Worm (Caenorhabditis elegans) whole organism, mixed stage, embryonic: ENCODE measurements around the gene pes-5.

Experiments
- M03D4.4 ChIP-seq: sonication (generic microtip); optimal IDR thresholded peaks from 2 replicates; lab custom pipeline; 2017; ENCODE audit warnings: mild to moderate bottlenecking, missing genetic modification characterization, missing compliant biosample characterization
- bed-3 ChIP-seq: fragments of 200-800 bp; sonication (Bioruptor generic); optimal IDR thresholded peaks from 3 replicates; lab custom pipeline; 2018; ENCODE audit warnings: mild to moderate bottlenecking, missing genetic modification characterization, moderate library complexity, missing compliant biosample characterization
- blmp-1 ChIP-seq: fragments of 150-350 bp; optimal IDR thresholded peaks from 2 replicates; lab custom pipeline; 2014; ENCODE audit warnings: missing biosample characterization, missing genetic modification characterization
- ceh-39 ChIP-seq: fragments of 150-350 bp; optimal IDR thresholded peaks from 2 replicates; lab custom pipeline; 2014; ENCODE audit warnings: missing biosample characterization, missing genetic modification characterization
- ceh-43 ChIP-seq: fragments of 200-800 bp; sonication (Bioruptor generic); optimal IDR thresholded peaks from 2 replicates; lab custom pipeline; 2018; ENCODE audit warnings: mild to moderate bottlenecking, missing genetic modification characterization, moderate library complexity, missing compliant biosample characterization
- ceh-83 ChIP-seq: fragments of 200-800 bp; sonication (Bioruptor generic); optimal IDR thresholded peaks from 2 replicates; lab custom pipeline; 2018; ENCODE audit warnings: mild to moderate bottlenecking, missing genetic modification characterization, missing compliant biosample characterization
- ces-1 ChIP-seq: fragments of 150-350 bp; optimal IDR thresholded peaks from 2 replicates; lab custom pipeline; 2014; ENCODE audit warnings: missing biosample characterization, missing genetic modification reagents, missing genetic modification characterization
- cnd-1 ChIP-seq: fragments of 200-800 bp; sonication (Bioruptor generic); optimal IDR thresholded peaks from 2 replicates; lab custom pipeline; 2018; ENCODE audit warnings: mild to moderate bottlenecking, missing genetic modification characterization, missing compliant biosample characterization
- drap-1 ChIP-seq: fragments of 200-800 bp; sonication (Bioruptor generic); optimal IDR thresholded peaks from 3 replicates; lab custom pipeline; 2018; ENCODE audit warnings: mild to moderate bottlenecking, missing genetic modification characterization, missing compliant biosample characterization
- elt-1 ChIP-seq: sonication (generic microtip); optimal IDR thresholded peaks from 2 replicates; lab custom pipeline; 2017; ENCODE audit warnings: missing genetic modification characterization, mild to moderate bottlenecking, missing compliant biosample characterization, antibody characterized with exemption, moderate library complexity, borderline replicate concordance; ENCODE audit not compliant: insufficient read depth
- elt-3 ChIP-seq: fragments of 150-350 bp; optimal IDR thresholded peaks from 2 replicates; lab custom pipeline; 2014; ENCODE audit warnings: missing biosample characterization, missing genetic modification characterization
- ham-2 ChIP-seq: fragments of 200-800 bp; sonication (Bioruptor generic); optimal IDR thresholded peaks from 2 replicates; lab custom pipeline; 2018; ENCODE audit warnings: mild to moderate bottlenecking, missing genetic modification characterization, missing compliant biosample characterization
- hlh-1 ChIP-seq: fragments of 150-350 bp; optimal IDR thresholded peaks from 2 replicates; lab custom pipeline; 2014; ENCODE audit warnings: missing biosample characterization, missing genetic modification reagents, missing genetic modification characterization
- lin-13 ChIP-seq: fragments of 150-350 bp; optimal IDR thresholded peaks from 2 replicates; lab custom pipeline; 2014; ENCODE audit warnings: missing biosample characterization, missing genetic modification characterization
- lin-32 ChIP-seq: fragments of 200-800 bp; sonication (Bioruptor generic); optimal IDR thresholded peaks from 2 replicates; lab custom pipeline; 2018; ENCODE audit warnings: mild to moderate bottlenecking, missing genetic modification characterization, missing compliant biosample characterization
- lsy-2 ChIP-seq: fragments of 150-350 bp; optimal IDR thresholded peaks from 2 replicates; lab custom pipeline; 2014; ENCODE audit warnings: missing biosample characterization, missing genetic modification characterization
- mab-5 ChIP-seq: fragments of 150-350 bp; optimal IDR thresholded peaks from 2 replicates; lab custom pipeline; 2014; ENCODE audit warnings: missing biosample characterization, missing genetic modification characterization
- mls-2 ChIP-seq: sonication (generic microtip); optimal IDR thresholded peaks from 2 replicates; lab custom pipeline; 2016; ENCODE audit warnings: mild to moderate bottlenecking, missing genetic modification characterization, moderate library complexity, missing compliant biosample characterization
- nhr-2 ChIP-seq: fragments of 150-350 bp; optimal IDR thresholded peaks from 2 replicates; lab custom pipeline; 2014; ENCODE audit warnings: missing biosample characterization, missing genetic modification characterization
- nhr-28 ChIP-seq: fragments of 150-350 bp; optimal IDR thresholded peaks from 2 replicates; lab custom pipeline; 2014; ENCODE audit warnings: missing biosample characterization, missing genetic modification characterization
- nhr-76 ChIP-seq: sonication (generic microtip); optimal IDR thresholded peaks from 2 replicates; lab custom pipeline; 2017; ENCODE audit warnings: missing biosample characterization, missing genetic modification characterization
- snpc-4 ChIP-seq: fragments of 150-350 bp; optimal IDR thresholded peaks from 2 replicates; lab custom pipeline; 2014; ENCODE audit warnings: missing biosample characterization, missing genetic modification characterization
- sptf-1 ChIP-seq: sonication (generic microtip); optimal IDR thresholded peaks from 2 replicates; lab custom pipeline; 2017; ENCODE audit warnings: mild to moderate bottlenecking, missing genetic modification characterization, moderate library complexity, missing compliant biosample characterization
- tbx-8 ChIP-seq: fragments of 200-800 bp; sonication (Bioruptor generic); optimal IDR thresholded peaks from 2 replicates; lab custom pipeline; 2018; ENCODE audit warnings: mild to moderate bottlenecking, missing genetic modification characterization, moderate library complexity, missing compliant biosample characterization
- unc-120 ChIP-seq: sonication (generic microtip); optimal IDR thresholded peaks from 2 replicates; lab custom pipeline; 2017; ENCODE audit warnings: missing genetic modification characterization, missing compliant biosample characterization; ENCODE audit not compliant: poor library complexity, severe bottlenecking
- unc-39 ChIP-seq: fragments of 150-350 bp; optimal IDR thresholded peaks from 2 replicates; lab custom pipeline; 2014; ENCODE audit warnings: missing biosample characterization, missing genetic modification characterization
- unc-62 ChIP-seq: fragments of 150-350 bp; optimal IDR thresholded peaks from 2 replicates; lab custom pipeline; 2014; ENCODE audit warnings: missing biosample characterization, missing genetic modification reagents, missing genetic modification characterization
- zip-8 ChIP-seq: fragments of 150-350 bp; optimal IDR thresholded peaks from 2 replicates; lab custom pipeline; 2014; ENCODE audit warnings: missing biosample characterization, missing genetic modification characterization
- ztf-11 ChIP-seq: fragments of 150-350 bp; optimal IDR thresholded peaks from 2 replicates; lab custom pipeline; 2014; ENCODE audit warnings: missing biosample characterization, missing genetic modification characterization

pes-5 gene

DNA sequence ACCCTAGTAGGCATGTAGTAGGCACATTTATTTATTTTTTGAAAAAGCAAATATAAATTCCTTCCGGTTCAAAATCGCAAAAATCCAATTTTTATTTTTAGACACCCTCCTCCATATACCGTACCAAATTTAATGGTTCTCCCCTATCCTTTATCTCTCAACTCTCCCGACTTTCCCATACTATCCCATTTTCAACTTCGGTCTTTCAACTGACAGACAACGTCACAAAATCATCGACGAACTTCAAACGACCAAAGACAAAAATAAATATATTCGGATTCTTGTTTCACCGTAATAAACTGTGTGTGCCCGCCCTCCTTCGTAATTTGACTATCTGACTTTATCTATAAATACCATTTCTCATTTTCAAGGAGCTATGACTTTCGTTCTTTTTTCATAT is 5.4 kb upstream of the pes-5 start, which contains the start of gene T27D12.6:
TSS of gene T27D12.6 (plus strand) at position 301 of the 400 bp plus-strand sequence.
- TF ChIP-seq ceh-39 (tag; lab: Kevin White, UChicago) (no peak), ces-1 (no peak), hlh-1 (tag; lab: Kevin White, UChicago) (no peak), nhr-2 (tag; lab: Kevin White, UChicago) (no peak)

DNA sequence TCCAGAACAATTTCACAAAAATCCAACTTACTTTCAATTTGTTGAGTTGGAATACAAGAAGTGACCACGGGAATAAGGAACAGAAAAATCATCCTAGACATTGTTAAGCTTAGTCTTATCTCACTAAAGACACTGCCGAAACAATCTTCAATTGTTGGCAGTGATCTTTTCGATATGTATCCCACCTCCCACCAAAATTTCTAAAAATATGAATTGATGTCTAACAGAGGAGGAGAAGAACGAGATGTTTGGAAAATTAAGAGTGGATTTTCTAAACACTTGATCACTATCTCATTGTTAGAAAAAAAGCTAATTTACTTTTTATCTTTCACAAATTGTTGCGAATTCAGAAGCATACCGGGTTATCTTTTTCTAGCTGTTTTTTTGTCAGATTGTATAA is 2.7 kb upstream of the pes-5 start, which contains the start of gene clec-144:
TSS of gene clec-144 (minus strand) at position 101 of the 400 bp plus-strand sequence.
- TF ChIP-seq bed-3 (GFP tag; lab: Kevin White, UChicago) (no peak), mls-2 (tag; lab: Kevin White, UChicago) (no peak), ceh-39 (tag; lab: Kevin White, UChicago) (no peak), ztf-11 (tag; lab: Kevin White, UChicago) (no peak), elt-1 (tag; lab: Kevin White, UChicago) (no peak), ham-2 (no peak), nhr-76 (no peak), ceh-83 (GFP tag; lab: Kevin White, UChicago) (no peak), lin-32 (GFP tag; lab: Kevin White, UChicago) (no peak), lsy-2 (tag; lab: Kevin White, UChicago) (no peak), unc-120 (tag; lab: Kevin White, UChicago) (no peak)

DNA sequence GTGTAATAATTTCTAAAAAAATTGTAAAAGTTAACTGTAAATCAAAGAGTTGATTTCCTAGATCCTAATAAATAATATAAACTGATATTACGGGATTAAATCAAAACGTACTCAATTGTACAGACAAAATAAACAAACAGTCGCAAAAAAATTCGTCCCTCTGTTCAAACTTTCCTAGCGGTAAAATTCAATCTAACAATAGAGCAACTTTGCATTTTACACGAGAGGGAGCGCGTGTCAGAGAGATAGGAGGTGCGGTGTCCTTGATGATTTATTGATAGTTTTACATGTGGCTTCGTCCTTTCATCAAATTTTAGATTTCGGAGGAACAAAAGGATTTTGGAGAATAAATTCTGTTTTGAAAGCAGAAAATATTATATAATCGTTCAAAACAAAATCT is 781 bp upstream of the pes-5 start:
- TF ChIP-seq sptf-1 (no peak), mab-5 (tag; lab: Kevin White, UChicago) (peak; percentile 54), unc-62 (GFP tag; lab: Kevin White, UChicago) (peak; percentile 38)

DNA sequence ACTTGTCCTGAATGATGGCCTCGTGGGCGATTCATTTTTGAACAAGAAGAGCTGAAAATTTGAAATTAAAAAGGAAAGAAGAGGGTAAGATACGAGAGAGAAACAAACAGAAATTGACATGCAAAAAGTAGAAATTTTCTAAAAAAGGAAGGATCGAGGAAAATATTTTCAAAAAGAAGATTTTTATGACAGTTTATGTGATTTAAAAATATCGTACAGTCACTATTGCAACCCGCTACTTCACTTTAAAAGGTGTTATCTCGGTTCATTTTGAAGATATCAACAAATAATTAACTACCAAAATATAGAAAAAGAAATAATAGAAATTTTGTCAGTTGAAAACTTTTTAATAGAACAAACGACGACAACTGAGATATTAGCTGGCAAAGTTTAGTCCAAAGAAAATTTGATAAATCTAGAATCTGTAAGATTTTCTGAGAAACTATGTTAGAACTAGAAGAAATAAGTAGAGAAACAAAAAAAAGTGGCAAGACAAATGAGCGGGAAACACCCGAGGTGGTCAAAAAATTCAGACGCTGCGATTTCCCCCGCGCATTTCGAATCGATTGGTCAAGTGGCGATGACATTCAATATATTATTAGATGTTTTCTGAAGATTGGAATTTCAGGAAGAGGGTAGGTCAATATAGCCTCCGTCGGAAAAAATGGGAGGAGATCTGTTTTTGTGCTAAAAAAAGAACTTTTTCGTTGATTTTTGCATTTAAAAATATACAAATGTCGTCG is 6.1 kb downstream of the pes-5 start, which contains the start of gene Y6D1A.1:
TSS of gene Y6D1A.1 (minus strand) at position 51 of the 743 bp plus-strand sequence.
- TF ChIP-seq ceh-43 (no peak), nhr-28 (tag; lab: Kevin White, UChicago) (no peak), ces-1 (no peak), nhr-76 (no peak), elt-3 (tag; lab: Kevin White, UChicago) (no peak), unc-120 (tag; lab: Kevin White, UChicago) (no peak), ztf-11 (tag; lab: Kevin White, UChicago) (no peak), drap-1 (GFP tag; lab: Kevin White, UChicago) (no peak), zip-8 (tag; lab: Kevin White, UChicago) (no peak), lin-32 (GFP tag; lab: Kevin White, UChicago) (no peak), unc-39 (tag; lab: Kevin White, UChicago) (no peak), blmp-1 (no peak), unc-62 (GFP tag; lab: Kevin White, UChicago) (no peak), mab-5 (tag; lab: Kevin White, UChicago) (no peak), lin-13 (tag; lab: Kevin White, UChicago) (no peak), M03D4.4 (tag; lab: Kevin White, UChicago) (no peak), cnd-1 (tag; lab: Kevin White, UChicago) (no peak), ceh-39 (tag; lab: Kevin White, UChicago) (no peak), tbx-8 (GFP tag; lab: Kevin White, UChicago) (no peak), snpc-4 (tag; lab: Kevin White, UChicago) (no peak)

DNA sequence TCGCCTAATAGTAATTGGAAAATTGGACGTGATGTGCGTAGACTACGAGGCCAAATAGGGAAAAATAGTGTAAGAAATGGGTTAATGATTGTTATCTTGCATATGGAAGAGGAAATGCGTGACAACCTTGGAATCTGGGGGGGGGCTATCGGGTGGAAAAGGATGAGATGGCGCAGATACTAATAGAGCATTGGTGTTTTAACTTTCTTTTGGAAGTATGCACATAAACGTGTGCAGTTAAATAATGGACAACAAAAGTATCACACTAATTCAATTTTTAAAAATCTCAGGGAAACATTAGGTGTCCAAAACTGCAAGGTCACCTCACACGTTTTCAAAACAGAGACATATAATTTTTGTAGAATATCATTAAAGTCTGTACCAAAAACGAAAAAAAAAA is 10.0 kb downstream of the pes-5 start, which contains the start of gene Y6D1A.2:
TSS of gene Y6D1A.2 (minus strand) at position 101 of the 400 bp plus-strand sequence.
- peak; percentile 50 for TF ChIP-seq elt-1 (tag; lab: Kevin White, UChicago)
- no peak for TF ChIP-seq mls-2 (tag; lab: Kevin White, UChicago)
- TF ChIP-seq, all 35 proteins: peak for 1
